Worm (Caenorhabditis elegans): ENCODE data around the gene xol-1.

xol-1 gene

DNA sequence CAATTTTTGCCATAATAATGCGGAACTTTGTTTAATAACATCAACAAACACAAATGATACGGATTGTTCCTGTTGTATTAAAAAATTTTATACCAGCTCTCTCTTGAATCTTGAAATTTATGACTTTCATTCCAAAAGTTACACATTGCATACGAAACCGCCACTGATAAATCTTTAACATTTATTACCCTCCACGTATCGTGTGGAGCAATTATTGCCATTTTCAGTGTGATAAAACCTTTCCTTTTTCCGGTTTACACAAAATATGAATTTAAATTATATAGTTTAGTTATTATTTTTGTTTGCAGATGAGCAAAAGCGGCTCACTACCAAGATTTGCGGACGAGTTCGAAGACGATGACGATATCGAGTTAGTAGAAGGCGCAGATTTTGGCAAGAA is 19.7 kb downstream of the xol-1 start, which contains the start of gene C18A11.3:
Gene C18A11.3, plus strand, starts transcription at position 301 of the 400 bp plus-strand sequence.
- no peak for TF ChIP-seq zip-5 (tag; optimal IDR thresholded peaks at IDR 0.05)

DNA sequence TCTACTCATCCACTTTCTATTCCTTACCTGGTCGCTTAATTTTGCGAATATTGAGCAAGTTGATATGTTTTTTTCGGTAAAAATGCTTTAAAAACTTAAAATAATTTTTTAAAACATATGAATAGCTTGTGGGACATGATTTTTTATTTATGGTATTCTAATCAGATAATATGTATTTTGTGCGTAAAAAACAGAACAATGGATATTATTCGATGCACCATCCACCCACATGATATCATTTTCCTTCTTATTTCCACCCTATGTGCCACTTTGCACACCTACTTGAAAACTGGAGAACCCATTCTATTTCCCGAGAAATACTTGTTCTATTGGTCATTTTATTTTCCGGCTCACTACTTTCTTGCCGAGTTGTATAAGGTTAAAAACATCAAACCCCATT is 26.2 kb downstream of the xol-1 start, which contains the start of gene C18A11.2:
Gene C18A11.2, plus strand, starts transcription at position 301 of the 400 bp plus-strand sequence.
- TF ChIP-seq pha-2 (tag; optimal IDR thresholded peaks at IDR 0.05), result no peak
- TF ChIP-seq gmeb-2 (tag; optimal IDR thresholded peaks at IDR 0.05), result no peak
- TF ChIP-seq ceh-14 (tag; optimal IDR thresholded peaks at IDR 0.05), result no peak
- TF ChIP-seq ceh-22 (tag; optimal IDR thresholded peaks at IDR 0.05), result no peak
- TF ChIP-seq hlh-13 (GFP tag; optimal IDR thresholded peaks at IDR 0.05), result no peak
- no peak for TF ChIP-seq mec-3 (tag; optimal IDR thresholded peaks at IDR 0.05; ENCODE audit: borderline replicate concordance)
- TF ChIP-seq unc-86 (tag; optimal IDR thresholded peaks at IDR 0.05), result no peak
- no peak for TF ChIP-seq elt-2 (tag; optimal IDR thresholded peaks at IDR 0.05)
- no peak for TF ChIP-seq ceh-48 (tag; optimal IDR thresholded peaks at IDR 0.05)
- no peak for TF ChIP-seq ceh-2 (tag; optimal IDR thresholded peaks at IDR 0.05)
- no peak for TF ChIP-seq ztf-16 (tag; optimal IDR thresholded peaks at IDR 0.05)
- TF ChIP-seq ceh-19 (GFP tag; optimal IDR thresholded peaks at IDR 0.05), result no peak
- TF ChIP-seq C38D4.7 (GFP tag; optimal IDR thresholded peaks at IDR 0.05), result no peak

DNA sequence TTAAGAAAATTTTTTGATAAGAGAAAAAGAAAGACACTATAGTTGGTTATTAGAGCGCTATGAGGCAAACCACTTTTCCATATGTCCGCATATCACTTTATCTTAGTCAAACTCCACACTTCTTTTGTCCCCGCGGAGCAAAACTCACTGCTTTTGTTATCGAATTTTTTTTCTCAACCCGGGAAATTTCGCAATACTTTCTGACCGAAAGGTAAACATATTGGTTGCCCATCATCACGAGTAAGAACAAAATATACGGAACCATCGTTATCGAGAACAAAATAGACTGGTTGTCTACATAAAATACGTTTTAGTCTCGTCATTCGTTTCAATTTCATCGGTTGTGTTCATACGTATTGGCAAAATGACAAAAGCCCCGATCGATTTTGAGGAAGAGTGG is 28.2 kb downstream of the xol-1 start, which contains the start of gene C18A11.1:
Gene C18A11.1, plus strand, starts transcription at position 36 of the 400 bp plus-strand sequence.
- TF ChIP-seq syd-9 (tag; optimal IDR thresholded peaks at IDR 0.05), result no peak
- no peak for TF ChIP-seq ceh-18 (tag; optimal IDR thresholded peaks at IDR 0.05)
- TF ChIP-seq sox-2 (GFP tag; IDR thresholded peaks at IDR 0.05), result no peak
- TF ChIP-seq ceh-2 (tag; optimal IDR thresholded peaks at IDR 0.05), result no peak
- no peak for TF ChIP-seq ceh-24 (tag; optimal IDR thresholded peaks at IDR 0.05)
- no peak for TF ChIP-seq ceh-31 (tag; optimal IDR thresholded peaks at IDR 0.05)
- TF ChIP-seq ceh-19 (GFP tag; optimal IDR thresholded peaks at IDR 0.05), result no peak
- no peak for TF ChIP-seq ets-4 (tag; optimal IDR thresholded peaks at IDR 0.05)
- no peak for TF ChIP-seq C08G9.2 (tag; optimal IDR thresholded peaks at IDR 0.05)
- no peak for TF ChIP-seq pha-2 (tag; optimal IDR thresholded peaks at IDR 0.05)
- no peak for TF ChIP-seq unc-55 (GFP tag; optimal IDR thresholded peaks at IDR 0.05)

DNA sequence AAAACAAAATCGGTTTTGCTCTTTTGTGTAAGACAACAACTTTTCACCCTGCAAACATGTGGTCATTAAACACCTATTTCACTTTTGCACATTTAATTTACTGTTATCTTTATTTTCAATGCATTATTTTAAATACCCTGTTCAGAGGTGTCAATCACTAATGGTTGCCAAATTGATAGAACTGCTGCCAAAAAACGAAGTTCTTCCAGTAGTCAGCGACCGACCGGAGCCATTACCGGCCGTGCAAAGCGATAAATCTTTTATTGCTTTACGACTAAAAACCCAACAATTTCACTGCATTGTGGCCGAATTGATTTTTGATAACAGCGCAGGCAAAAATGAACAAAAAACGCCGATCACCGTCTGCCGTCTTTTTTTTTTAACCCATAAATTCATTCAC is 33.4 kb downstream of the xol-1 start:
- TF ChIP-seq nfya-1 (tag; optimal IDR thresholded peaks at IDR 0.05) (no peak), mec-3 (tag; optimal IDR thresholded peaks at IDR 0.05; ENCODE audit: borderline replicate concordance) (no peak), pat-9 (tag; optimal IDR thresholded peaks at IDR 0.05) (no peak), ceh-30 (tag; optimal IDR thresholded peaks at IDR 0.05) (no peak), odd-2 (tag; optimal IDR thresholded peaks at IDR 0.05) (no peak), ama-1 (optimal IDR thresholded peaks at IDR 0.05) (no peak), unc-86 (tag; optimal IDR thresholded peaks at IDR 0.05) (no peak), madf-2 (tag; optimal IDR thresholded peaks at IDR 0.05) (no peak), ceh-24 (tag; optimal IDR thresholded peaks at IDR 0.05) (no peak), ttx-3 (tag; optimal IDR thresholded peaks at IDR 0.05) (no peak), ceh-34 (tag; optimal IDR thresholded peaks at IDR 0.05) (no peak), ceh-18 (tag; optimal IDR thresholded peaks at IDR 0.05) (no peak), ref-2 (tag; optimal IDR thresholded peaks at IDR 0.05) (no peak), pha-4 (tag; optimal IDR thresholded peaks at IDR 0.05) (no peak)

DNA sequence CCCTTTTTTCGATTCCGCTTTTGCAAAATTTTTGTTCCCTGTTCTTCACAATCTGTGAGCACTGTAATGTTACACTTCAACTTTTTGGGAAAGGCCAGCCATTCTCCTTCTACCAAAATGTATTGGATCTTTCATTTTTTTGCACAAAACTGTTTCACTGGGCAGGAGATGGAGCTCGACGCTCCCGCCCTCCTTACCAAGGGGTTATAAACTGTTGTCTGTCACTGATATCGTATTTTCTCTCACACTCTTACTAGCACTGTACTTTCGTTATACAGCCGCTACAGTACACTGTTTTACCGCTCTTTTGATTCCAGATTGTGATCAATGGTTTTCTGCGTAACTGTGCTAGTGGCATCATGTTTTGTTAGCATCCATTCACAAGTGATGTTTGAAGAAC is 36.6 kb downstream of the xol-1 start, which contains the start of gene C46F2.1:
Gene C46F2.1, plus strand, starts transcription at position 301 of the 400 bp plus-strand sequence.
- TF ChIP-seq rnt-1 (tag; optimal IDR thresholded peaks at IDR 0.05) (no peak), fax-1 (tag; optimal IDR thresholded peaks at IDR 0.05) (no peak), ceh-14 (tag; optimal IDR thresholded peaks at IDR 0.05) (no peak), nhr-11 (tag; optimal IDR thresholded peaks at IDR 0.05) (no peak), npax-4 (tag; optimal IDR thresholded peaks at IDR 0.05) (no peak), ets-4 (tag; optimal IDR thresholded peaks at IDR 0.05) (no peak), unc-55 (GFP tag; optimal IDR thresholded peaks at IDR 0.05) (no peak)
